Worm (Caenorhabditis elegans): ENCODE data around the gene K10G6.5.
A peak's percentile ranks its signal among the peaks of the same experiment; 100 is the strongest.

K10G6.5 gene

DNA sequence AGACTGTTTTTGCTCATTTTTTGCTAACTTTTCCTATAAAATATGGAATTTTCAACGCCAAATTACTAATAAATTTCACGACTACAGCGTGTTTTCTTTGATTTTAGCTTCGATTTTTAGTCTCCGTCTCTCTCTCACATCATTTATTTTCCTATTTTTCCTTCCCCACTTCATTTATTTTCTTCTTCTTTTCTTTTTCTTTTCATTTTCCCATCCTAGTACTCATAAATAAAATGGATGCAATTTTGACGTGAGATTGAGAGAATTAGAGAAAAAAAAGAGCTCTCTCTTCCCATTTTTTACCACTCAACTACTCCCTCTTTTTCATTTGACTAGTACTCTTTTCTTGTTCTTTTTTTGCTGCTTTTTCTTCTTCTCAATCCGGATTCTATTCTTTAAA lies 26.8 kb upstream of the K10G6.5 start (continued):
- no peak for TF ChIP-seq T20F7.1 (GFP tag; optimal IDR thresholded peaks at IDR 0.05)
- no peak for TF ChIP-seq ceh-20 (GFP tag; IDR thresholded peaks at IDR 0.05)
- no peak for TF ChIP-seq arid-1 (GFP tag; conservative IDR thresholded peaks at IDR 0.05)
- no peak for TF ChIP-seq fos-1 (tag; optimal IDR thresholded peaks at IDR 0.05)
- no peak for TF ChIP-seq nhr-25 (tag; optimal IDR thresholded peaks at IDR 0.05; ENCODE audit: borderline replicate concordance, insufficient read depth)
- no peak for TF ChIP-seq hlh-11 (tag; optimal IDR thresholded peaks at IDR 0.05)
- no peak for TF ChIP-seq R02D3.7 (tag; optimal IDR thresholded peaks at IDR 0.05)
- no peak for TF ChIP-seq unc-130 (GFP tag; optimal IDR thresholded peaks at IDR 0.05)
- no peak for TF ChIP-seq D1046.2 (GFP tag; IDR thresholded peaks at IDR 0.05)
- no peak for TF ChIP-seq mes-2 (tag; optimal IDR thresholded peaks at IDR 0.05; ENCODE audit: poor library complexity, severe bottlenecking)
- no peak for TF ChIP-seq unc-39 (tag; optimal IDR thresholded peaks at IDR 0.05)
- TF ChIP-seq mxl-3 (GFP tag; optimal IDR thresholded peaks at IDR 0.05) = no peak
- no peak for TF ChIP-seq lin-39 (tag; optimal IDR thresholded peaks at IDR 0.05)
- TF ChIP-seq mep-1 (tag; optimal IDR thresholded peaks at IDR 0.05) = peak; percentile 37
- TF ChIP-seq nhr-10 (tag; optimal IDR thresholded peaks at IDR 0.05) = no peak
- no peak for TF ChIP-seq lin-13 (GFP tag; optimal IDR thresholded peaks at IDR 0.05)
- no peak for TF ChIP-seq madf-9 (GFP tag; conservative IDR thresholded peaks at IDR 0.05)
- TF ChIP-seq spr-1 (tag; optimal IDR thresholded peaks at IDR 0.05) = no peak
- TF ChIP-seq ZK546.5 (tag; optimal IDR thresholded peaks at IDR 0.05) = no peak
- no peak for TF ChIP-seq ceh-44 (GFP tag; IDR thresholded peaks at IDR 0.05)
- no peak for TF ChIP-seq Y75B8A.6 (GFP tag; IDR thresholded peaks at IDR 0.05)
- peak; percentile 82 for TF ChIP-seq fkh-10 (GFP tag; optimal IDR thresholded peaks at IDR 0.05)
- peak in 1 of 2 experiments; percentile 7 for TF ChIP-seq mdl-1 (tag; optimal IDR thresholded peaks at IDR 0.05)
- TF ChIP-seq F49E8.2 (tag; optimal IDR thresholded peaks at IDR 0.05; ENCODE audit: borderline replicate concordance) = no peak
- no peak for TF ChIP-seq dve-1 (tag; optimal IDR thresholded peaks at IDR 0.05; ENCODE audit: insufficient read depth)
- TF ChIP-seq F37D6.2 (tag; optimal IDR thresholded peaks at IDR 0.05) = no peak
- no peak for TF ChIP-seq tra-1 (GFP tag; IDR thresholded peaks at IDR 0.05)
- no peak for TF ChIP-seq daf-8 (GFP tag; IDR thresholded peaks at IDR 0.05)
- no peak for TF ChIP-seq vab-7 (GFP tag; IDR thresholded peaks at IDR 0.05)
- TF ChIP-seq lin-38 (GFP tag; IDR thresholded peaks at IDR 0.05) = no peak
- no peak for TF ChIP-seq nhr-48 (tag; optimal IDR thresholded peaks at IDR 0.05)
- TF ChIP-seq T26A8.4 (GFP tag; IDR thresholded peaks at IDR 0.05) = no peak
- no peak for TF ChIP-seq dmd-9 (GFP tag; IDR thresholded peaks at IDR 0.05)
- TF ChIP-seq lir-3 (tag; optimal IDR thresholded peaks at IDR 0.05) = no peak
- TF ChIP-seq lin-29 (GFP tag; IDR thresholded peaks at IDR 0.05) = no peak
- no peak for TF ChIP-seq zfp-3 (GFP tag; conservative IDR thresholded peaks at IDR 0.05)

DNA sequence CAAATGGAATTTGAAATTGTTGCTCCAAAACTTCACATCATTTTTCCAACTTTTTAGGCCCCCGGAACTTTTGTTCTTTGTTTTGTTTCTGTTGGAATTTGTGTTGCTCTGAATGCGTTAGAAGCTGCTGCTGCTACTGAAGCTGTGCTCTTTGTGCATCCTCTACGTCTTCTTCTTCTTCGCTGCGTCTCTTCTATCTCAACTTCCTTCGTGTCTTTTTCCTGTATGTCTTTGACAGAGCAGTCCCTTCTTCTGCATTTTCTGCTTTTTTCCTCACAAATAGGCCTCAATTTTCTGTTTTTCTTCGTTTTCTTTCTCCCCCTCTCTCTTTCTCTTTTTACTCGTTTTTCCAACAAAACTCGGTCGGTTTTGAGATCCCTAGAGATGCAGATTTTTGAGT lies 25.8 kb upstream of the K10G6.5 start:
- no peak for TF ChIP-seq daf-16 (GFP tag; optimal IDR thresholded peaks at IDR 0.05)
- no peak for TF ChIP-seq daf-16 (tag; optimal IDR thresholded peaks at IDR 0.05)
- TF ChIP-seq Y48G9A.11 (GFP tag; IDR thresholded peaks at IDR 0.05) = no peak
- TF ChIP-seq ztf-7 (tag; optimal IDR thresholded peaks at IDR 0.05) = no peak
- TF ChIP-seq nhr-10 (tag; optimal IDR thresholded peaks at IDR 0.05) = no peak
- TF ChIP-seq tra-1 (GFP tag; IDR thresholded peaks at IDR 0.05) = no peak
- peak; percentile 5 for TF ChIP-seq mep-1 (tag; optimal IDR thresholded peaks at IDR 0.05)
- no peak for TF ChIP-seq F44E2.7 (GFP tag; IDR thresholded peaks at IDR 0.05)
- TF ChIP-seq Y75B8A.6 (GFP tag; IDR thresholded peaks at IDR 0.05) = no peak
- TF ChIP-seq dpl-1 (GFP tag; optimal IDR thresholded peaks at IDR 0.05) = no peak
- TF ChIP-seq daf-19 (GFP tag; conservative IDR thresholded peaks at IDR 0.05) = no peak
- TF ChIP-seq lin-1 (GFP tag; IDR thresholded peaks at IDR 0.05) = no peak
- TF ChIP-seq mes-2 (tag; optimal IDR thresholded peaks at IDR 0.05; ENCODE audit: poor library complexity, severe bottlenecking) = no peak
- TF ChIP-seq nhr-77 (tag; optimal IDR thresholded peaks at IDR 0.05) = no peak
- no peak for TF ChIP-seq F49E8.2 (tag; optimal IDR thresholded peaks at IDR 0.05; ENCODE audit: borderline replicate concordance)
- TF ChIP-seq set-16 (GFP tag; IDR thresholded peaks at IDR 0.05) = peak; percentile 23; the same call in 1 of the 2 replicates
- no peak for TF ChIP-seq nhr-48 (tag; optimal IDR thresholded peaks at IDR 0.05)
- TF ChIP-seq F26F4.8 (GFP tag; conservative IDR thresholded peaks at IDR 0.05) = no peak
- 0 out of 2 replicates have a peak, but pooled peaks have one; percentile 30 for TF ChIP-seq hmg-1.1 (GFP tag; IDR thresholded peaks at IDR 0.05)
- no peak for TF ChIP-seq Y105C5A.15 (GFP tag; IDR thresholded peaks at IDR 0.05)
- TF ChIP-seq dve-1 (tag; optimal IDR thresholded peaks at IDR 0.05; ENCODE audit: insufficient read depth) = no peak
- no peak for TF ChIP-seq D1046.2 (GFP tag; IDR thresholded peaks at IDR 0.05)
- TF ChIP-seq ces-1 (GFP tag; optimal IDR thresholded peaks at IDR 0.05) = no peak
- no peak for TF ChIP-seq nhr-11 (tag; optimal IDR thresholded peaks at IDR 0.05)

Data from whole organism, L4 larva.